Worm (Caenorhabditis elegans): Measurements from ENCODE around the gene C08B6.5.

The C08B6.5 gene

ce11 chrV:10134077-10134693, 16.6 kb downstream of the C08B6.5 start, which contains the start of the genes C08B6.18, wdr-20 and C08B6.8:
Gene C08B6.18 (minus strand): TSS chrV:10134127.
Gene wdr-20 (minus strand): TSS chrV:10134158.
Gene C08B6.8 (plus strand): TSS chrV:10134643.
- TF ChIP-seq ceh-82 (tag; optimal IDR thresholded peaks at IDR 0.05) (no peak), F13H6.1 (tag; optimal IDR thresholded peaks at IDR 0.05) (no peak), nhr-21 (tag; optimal IDR thresholded peaks at IDR 0.05) (no peak), ZK546.5 (tag; optimal IDR thresholded peaks at IDR 0.05) (no peak), Y55F3AM.14 (GFP tag; optimal IDR thresholded peaks at IDR 0.05) (no peak), nhr-25 (tag; optimal IDR thresholded peaks at IDR 0.05) (no peak), nhr-129 (tag; optimal IDR thresholded peaks at IDR 0.05) (peak; percentile 14), alr-1 (tag; optimal IDR thresholded peaks at IDR 0.05) (no peak), sma-3 (GFP tag; optimal IDR thresholded peaks at IDR 0.05) (no peak), lin-11 (tag; optimal IDR thresholded peaks at IDR 0.05) (no peak), gmeb-1 (tag; optimal IDR thresholded peaks at IDR 0.05) (no peak), lin-13 (GFP tag; optimal IDR thresholded peaks at IDR 0.05) (peak; percentile 47), ztf-4 (tag; optimal IDR thresholded peaks at IDR 0.05) (no peak), nhr-6 (tag; optimal IDR thresholded peaks at IDR 0.05) (no peak), sma-9 (GFP tag; optimal IDR thresholded peaks at IDR 0.05) (no peak), sma-9 (tag; optimal IDR thresholded peaks at IDR 0.05) (no peak), nhr-237 (tag; optimal IDR thresholded peaks at IDR 0.05) (no peak), nhr-12 (tag; optimal IDR thresholded peaks at IDR 0.05) (no peak), ztf-11 (tag; optimal IDR thresholded peaks at IDR 0.05) (no peak), nhr-10 (tag; optimal IDR thresholded peaks at IDR 0.05) (no peak), zag-1 (tag; optimal IDR thresholded peaks at IDR 0.05) (no peak), lin-39 (tag; optimal IDR thresholded peaks at IDR 0.05) (no peak), unc-55 (GFP tag; optimal IDR thresholded peaks at IDR 0.05) (peak; percentile 51), aly-2 (tag; optimal IDR thresholded peaks at IDR 0.05) (no peak), elt-3 (tag; optimal IDR thresholded peaks at IDR 0.05) (no peak), mbf-1 (tag; optimal IDR thresholded peaks at IDR 0.05) (no peak), nhr-11 (tag; optimal IDR thresholded peaks at IDR 0.05) (no peak), mab-5 (tag; optimal IDR thresholded peaks at IDR 0.05) (no peak), unc-62 (GFP tag; optimal IDR thresholded peaks at IDR 0.05) (no peak), C34F6.9 (tag; optimal IDR thresholded peaks at IDR 0.05) (peak; percentile 55), lsy-2 (tag; optimal IDR thresholded peaks at IDR 0.05) (peak in 1 of 2 experiments; percentile 38), ama-1 (optimal IDR thresholded peaks at IDR 0.05) (no peak), mdl-1 (tag; optimal IDR thresholded peaks at IDR 0.05) (no peak), elt-1 (tag; optimal IDR thresholded peaks at IDR 0.05) (no peak), dmd-4 (tag; optimal IDR thresholded peaks at IDR 0.05) (no peak), R02D3.7 (tag; optimal IDR thresholded peaks at IDR 0.05) (no peak), skn-1 (tag; optimal IDR thresholded peaks at IDR 0.05) (no peak), egl-27 (tag; optimal IDR thresholded peaks at IDR 0.05) (no peak), peb-1 (tag; optimal IDR thresholded peaks at IDR 0.05) (no peak), unc-39 (tag; optimal IDR thresholded peaks at IDR 0.05) (no peak), ceh-16 (tag; optimal IDR thresholded peaks at IDR 0.05) (no peak), fos-1 (tag; optimal IDR thresholded peaks at IDR 0.05) (no peak), nhr-77 (tag; optimal IDR thresholded peaks at IDR 0.05) (no peak), snpc-4 (tag; optimal IDR thresholded peaks at IDR 0.05) (peak; percentile 65), crh-2 (tag; optimal IDR thresholded peaks at IDR 0.05) (no peak), blmp-1 (tag; optimal IDR thresholded peaks at IDR 0.05; ENCODE audit: insufficient read depth) (no peak), nhr-23 (tag; optimal IDR thresholded peaks at IDR 0.05) (no peak), sem-4 (tag; optimal IDR thresholded peaks at IDR 0.05) (no peak), ztf-1 (GFP tag; conservative IDR thresholded peaks at IDR 0.05) (no peak)

Measured in whole organism, L2 larva.